Worm (Caenorhabditis elegans) whole organism, L4 larva: ENCODE data around the gene K08F4.3.

ENCODE experiments used
- T26A8.4 ChIP-seq: fragments of 200-800 bp; sonication (Bioruptor generic); IDR thresholded peaks from 2 replicates; pipeline ENCODE4 v1.3.6; 2022; ENCODE audit warnings: missing genetic modification characterization, missing compliant biosample characterization
- aly-2 ChIP-seq: sonication (generic microtip); optimal IDR thresholded peaks from 2 replicates; lab custom pipeline; 2018; ENCODE audit warnings: missing biosample characterization, missing genetic modification characterization
- ceh-82 ChIP-seq: sonication (generic microtip); optimal IDR thresholded peaks from 2 replicates; lab custom pipeline; 2017; ENCODE audit warnings: missing biosample characterization, missing genetic modification characterization
- fos-1 ChIP-seq: fragments of 150-350 bp; optimal IDR thresholded peaks from 2 replicates; lab custom pipeline; 2014; ENCODE audit warnings: missing biosample characterization, missing genetic modification characterization
- nhr-42 ChIP-seq: fragments of 200-800 bp; sonication (Bioruptor generic); IDR thresholded peaks from 2 replicates; pipeline ENCODE4 v1.3.6; 2022; ENCODE audit warnings: missing genetic modification characterization, missing compliant biosample characterization
- pha-4 ChIP-seq, 2 experiments: fragments of 150-350 bp in 1 of 2; fragments of 200-800 bp in 1 of 2; sonication (Bioruptor generic) in 1 of 2; IDR thresholded peaks in 1 of 2; optimal IDR thresholded peaks in 1 of 2; 2 replicates each; pipeline versions ENCODE4 v1.3.6 to Lab custom; 2014 to 2022; ENCODE audit warnings: missing genetic modification characterization in 2 of 2, missing genetic modification reagents in 2 of 2, missing biosample characterization in 1 of 2, missing compliant biosample characterization in 1 of 2
- skn-1 ChIP-seq: fragments of 150-350 bp; optimal IDR thresholded peaks from 2 replicates; lab custom pipeline; 2014; ENCODE audit warnings: missing biosample characterization, missing genetic modification characterization
- snpc-4 ChIP-seq: fragments of 150-350 bp; optimal IDR thresholded peaks from 2 replicates; lab custom pipeline; 2014; ENCODE audit warnings: missing biosample characterization, missing genetic modification characterization
- unc-130 ChIP-seq: sonication (generic microtip); optimal IDR thresholded peaks from 2 replicates; lab custom pipeline; 2016; ENCODE audit warnings: missing genetic modification reagents, missing genetic modification characterization, missing compliant biosample characterization
- unc-39 ChIP-seq: sonication (generic microtip); optimal IDR thresholded peaks from 2 replicates; lab custom pipeline; 2017; ENCODE audit warnings: missing biosample characterization, missing genetic modification characterization

ce11 chrIV:10170808-10171207, 41.8 kb downstream of the K08F4.3 start:
- no peak for TF ChIP-seq unc-130 (GFP tag; lab: Kevin White, UChicago)
- TF ChIP-seq ceh-82 (tag; lab: Kevin White, UChicago) = no peak
- no peak for TF ChIP-seq nhr-42 (GFP tag; lab: Robert Waterston, UW)
- TF ChIP-seq snpc-4 (tag; lab: Kevin White, UChicago) = no peak
- no peak for TF ChIP-seq fos-1
- TF ChIP-seq skn-1 (tag; lab: Kevin White, UChicago) = no peak
- TF ChIP-seq unc-39 = no peak
- no peak for TF ChIP-seq pha-4 (GFP tag; IDR thresholded peaks at IDR 0.05; lab: Robert Waterston, UW)
- no peak for TF ChIP-seq pha-4 (tag; optimal IDR thresholded peaks at IDR 0.05; lab: Kevin White, UChicago)
- TF ChIP-seq aly-2 (tag; lab: Kevin White, UChicago) = no peak
- no peak for TF ChIP-seq T26A8.4 (GFP tag; lab: Robert Waterston, UW)
